Fruit fly (Drosophila melanogaster) whole organism: ENCODE results near the gene CG32221.

ENCODE experiments used
- CG8478 ChIP-seq: fragments of >200 bp; optimal IDR thresholded peaks from 2 replicates; lab custom pipeline; 2018; ENCODE audit warnings: inconsistent platforms
- Dll ChIP-seq: fragments of >200 bp; optimal IDR thresholded peaks from 2 replicates; lab custom pipeline; 2017
- EcR ChIP-seq, 2 experiments: fragments of >200 bp; optimal IDR thresholded peaks; 2 replicates each; lab custom pipeline; 2017; ENCODE audit warnings: missing biosample characterization in 2 of 2, missing genetic modification characterization in 2 of 2, missing genetic modification reagents in 2 of 2
- pan ChIP-seq: fragments of >200 bp; optimal IDR thresholded peaks from 2 replicates; lab custom pipeline; 2017
- psq ChIP-seq: fragments of >200 bp; optimal IDR thresholded peaks from 2 replicates; lab custom pipeline; 2017
- usp ChIP-seq: fragments of >200 bp; optimal IDR thresholded peaks from 2 replicates; lab custom pipeline; 2017; ENCODE audit warnings: missing biosample characterization, missing genetic modification characterization, mixed read lengths

CG32221 gene

DNA sequence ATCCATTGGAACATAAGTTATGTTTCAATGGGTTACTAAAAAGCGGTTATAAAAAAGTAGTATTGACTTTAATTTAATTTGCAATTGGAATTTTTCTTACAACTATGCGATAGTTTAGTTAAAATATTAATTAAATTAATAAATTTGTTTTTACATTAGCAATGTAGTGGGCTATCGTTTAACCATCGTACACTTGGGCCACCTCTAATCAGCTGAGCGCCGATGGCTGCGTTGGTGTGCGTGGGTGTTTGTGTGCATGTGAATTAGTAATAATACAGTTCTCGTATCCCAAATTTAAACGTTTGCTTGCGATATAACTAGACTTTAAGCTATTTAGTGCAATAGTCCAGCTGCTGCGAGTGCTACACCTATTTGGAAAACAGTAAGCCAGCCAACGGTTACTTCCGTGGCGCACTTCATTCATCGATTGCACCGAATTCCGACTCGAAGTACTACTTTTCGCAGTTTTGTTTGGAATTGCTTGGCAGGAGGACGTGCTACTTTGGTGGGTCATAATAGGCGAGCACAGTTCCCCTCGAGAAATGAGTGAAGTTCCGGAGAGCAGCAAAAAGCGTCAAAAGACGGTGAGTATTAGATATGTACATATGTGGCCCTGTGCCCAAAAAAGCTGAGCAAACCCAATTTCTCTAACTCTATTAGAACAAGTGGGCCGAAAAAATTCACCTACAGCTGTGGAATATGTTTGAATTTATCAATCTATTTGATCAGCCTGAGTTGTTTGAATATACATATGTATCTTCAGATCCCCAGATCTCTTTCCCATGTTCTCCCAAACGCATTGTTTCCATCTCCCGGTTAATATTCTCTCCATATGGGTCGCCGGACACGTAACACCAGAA is 10.8 kb downstream of the CG32221 start, which contains the start of gene Papss:
Papss (plus strand) TSS at position 247 of the 860 bp plus-strand sequence.
- TF ChIP-seq psq (lab: Kevin White, UChicago), result no peak
- no peak for TF ChIP-seq usp
- TF ChIP-seq Dll, result no peak

DNA sequence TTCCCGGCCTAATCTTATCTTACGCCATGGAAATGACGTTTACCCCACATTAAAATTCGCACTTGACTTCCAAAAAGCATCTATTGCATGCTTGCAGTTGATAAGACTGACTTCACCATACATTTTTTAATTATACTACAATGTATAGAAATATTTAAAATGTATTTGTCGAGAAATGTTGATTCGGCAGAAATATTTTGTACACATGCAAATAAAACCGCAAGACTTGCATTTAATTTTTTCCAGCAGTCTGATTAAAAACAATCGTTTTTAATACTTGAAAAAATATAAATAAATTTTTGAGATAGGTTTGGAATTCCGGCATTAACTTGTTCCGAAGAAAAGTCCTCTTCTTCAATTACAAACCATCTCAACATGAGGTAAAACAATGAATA is 11.4 kb downstream of the CG32221 start:
- TF ChIP-seq pan, result no peak
- TF ChIP-seq CG8478 (lab: Kevin White, UChicago), result no peak
- TF ChIP-seq Dll, result no peak
- TF ChIP-seq EcR (GFP tag; optimal IDR thresholded peaks at IDR 0.05; lab: Kevin White, UChicago), result no peak
- TF ChIP-seq psq (lab: Kevin White, UChicago), result no peak
- TF ChIP-seq usp, result no peak

DNA sequence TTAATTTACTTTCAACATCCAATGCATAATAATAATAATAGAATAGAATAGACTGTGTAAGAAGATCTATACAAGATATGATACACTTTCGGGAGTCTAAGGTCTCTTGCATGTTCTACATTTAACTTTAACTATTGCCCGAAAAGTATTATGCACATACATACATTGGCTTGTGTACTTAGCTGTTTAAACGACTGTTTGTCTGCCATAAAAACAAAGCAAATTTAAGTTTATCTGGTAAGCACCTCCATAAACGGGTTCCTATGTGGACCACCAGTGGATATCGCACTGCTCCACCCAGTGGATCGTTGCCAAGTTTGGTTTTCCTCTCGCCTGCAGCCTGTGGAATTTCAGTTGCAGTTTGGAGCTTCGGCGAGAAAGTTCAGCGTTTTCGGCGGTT is 12.5 kb downstream of the CG32221 start:
- TF ChIP-seq psq (lab: Kevin White, UChicago), result no peak
- no peak for TF ChIP-seq pan
- no peak for TF ChIP-seq EcR (GFP tag; optimal IDR thresholded peaks at IDR 0.05; lab: Kevin White, UChicago)
- TF ChIP-seq usp, result no peak
- no peak for TF ChIP-seq CG8478 (lab: Kevin White, UChicago)
- TF ChIP-seq Dll, result no peak

DNA sequence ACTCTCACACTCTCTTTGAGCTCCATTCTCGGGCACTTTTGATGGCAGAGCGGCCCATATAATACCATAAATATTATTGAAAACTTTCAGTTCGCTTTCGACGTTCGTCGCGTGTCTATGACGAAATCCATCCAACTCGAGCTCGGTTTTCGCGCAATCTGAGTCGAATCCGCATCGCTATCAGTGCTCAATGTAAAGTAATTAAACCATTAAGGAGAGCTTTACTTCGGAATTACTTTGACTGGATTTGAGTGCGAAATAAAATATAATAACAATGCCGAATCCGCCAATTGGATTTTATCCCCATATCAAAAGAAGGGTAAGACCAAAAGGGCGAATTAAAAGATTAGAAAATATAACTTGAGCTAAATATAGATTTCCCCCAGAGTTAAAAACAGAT is 13.6 kb downstream of the CG32221 start:
- no peak for TF ChIP-seq CG8478 (lab: Kevin White, UChicago)
- no peak for TF ChIP-seq usp
- no peak for TF ChIP-seq psq (lab: Kevin White, UChicago)
- no peak for TF ChIP-seq EcR (GFP tag; optimal IDR thresholded peaks at IDR 0.05; lab: Kevin White, UChicago)
- TF ChIP-seq Dll, result no peak
- no peak for TF ChIP-seq pan

DNA sequence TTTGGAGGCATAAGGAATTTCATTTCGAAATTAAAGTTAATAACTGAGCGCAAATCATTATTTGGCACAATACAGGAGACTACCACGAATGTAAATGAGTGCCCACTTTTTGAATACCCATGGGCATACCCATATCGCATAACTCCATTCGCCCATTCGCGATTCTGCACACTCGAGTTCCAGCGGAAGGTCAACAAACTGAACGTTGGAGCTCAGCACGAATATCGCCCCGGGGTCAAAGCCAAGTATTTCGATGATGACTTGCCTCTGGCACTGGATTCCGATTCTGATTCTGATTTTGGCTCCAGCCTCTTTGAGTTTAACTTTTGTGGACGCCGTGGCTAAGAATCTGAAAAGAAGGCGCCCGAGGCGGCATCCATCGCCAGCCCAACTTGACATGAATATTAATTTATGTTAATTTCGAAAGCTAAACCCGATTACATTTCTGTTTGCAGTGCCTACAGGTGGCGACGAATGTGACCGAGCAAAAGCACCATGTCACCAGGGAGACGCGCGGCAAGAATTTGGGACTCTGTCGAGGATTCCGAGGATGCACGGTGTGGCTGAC is 23.5 kb downstream of the CG32221 start:
- no peak for TF ChIP-seq usp
- TF ChIP-seq pan, result no peak
- TF ChIP-seq Dll, result no peak
- TF ChIP-seq psq (lab: Kevin White, UChicago), result no peak
- TF ChIP-seq CG8478 (lab: Kevin White, UChicago), result no peak
- TF ChIP-seq EcR (GFP tag; optimal IDR thresholded peaks at IDR 0.05; lab: Kevin White, UChicago), result no peak

DNA sequence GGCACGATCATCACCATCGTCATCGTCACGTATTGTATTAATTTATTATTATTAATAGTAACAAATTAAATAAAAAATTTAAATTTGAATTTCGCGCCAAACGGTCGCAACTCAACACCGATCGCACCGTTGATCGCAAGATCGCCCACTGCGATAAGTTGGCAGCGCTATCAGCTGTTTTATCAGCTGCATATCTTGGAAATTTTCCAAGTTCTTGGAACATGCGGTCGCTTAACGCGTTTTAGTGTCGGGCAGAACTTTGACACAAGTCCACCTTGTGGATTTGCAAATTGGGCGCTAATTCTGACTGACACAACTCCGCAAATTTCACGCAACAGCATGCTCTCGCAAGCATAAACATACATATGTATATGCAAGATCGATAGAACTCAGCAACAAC is 26.7 kb downstream of the CG32221 start:
- TF ChIP-seq psq (lab: Kevin White, UChicago) (no peak), Dll (no peak), EcR (GFP tag; optimal IDR thresholded peaks at IDR 0.05; lab: Kevin White, UChicago) (no peak), CG8478 (lab: Kevin White, UChicago) (no peak), pan (no peak), usp (no peak)

DNA sequence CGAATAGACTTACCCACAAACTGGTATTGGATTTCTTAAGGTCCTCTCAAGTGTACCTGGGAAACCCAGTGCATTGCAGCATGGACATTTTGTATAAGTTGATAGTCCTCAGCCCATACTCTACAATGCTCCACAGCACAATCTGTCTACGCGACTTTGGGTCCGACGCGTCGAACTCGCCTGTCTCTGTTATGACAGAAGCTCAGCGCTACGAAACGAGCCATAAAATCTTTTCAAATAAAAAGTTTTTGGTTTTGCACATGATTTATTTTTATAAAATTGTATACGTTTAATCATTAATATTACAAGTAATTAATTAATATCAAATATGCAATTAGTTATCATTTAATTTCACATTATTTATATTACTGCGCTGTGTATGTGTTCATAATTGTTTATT is 32.8 kb downstream of the CG32221 start:
- TF ChIP-seq usp (no peak), psq (lab: Kevin White, UChicago) (no peak), EcR (GFP tag; optimal IDR thresholded peaks at IDR 0.05; lab: Kevin White, UChicago) (no peak), pan (no peak), CG8478 (lab: Kevin White, UChicago) (no peak), Dll (no peak)

DNA sequence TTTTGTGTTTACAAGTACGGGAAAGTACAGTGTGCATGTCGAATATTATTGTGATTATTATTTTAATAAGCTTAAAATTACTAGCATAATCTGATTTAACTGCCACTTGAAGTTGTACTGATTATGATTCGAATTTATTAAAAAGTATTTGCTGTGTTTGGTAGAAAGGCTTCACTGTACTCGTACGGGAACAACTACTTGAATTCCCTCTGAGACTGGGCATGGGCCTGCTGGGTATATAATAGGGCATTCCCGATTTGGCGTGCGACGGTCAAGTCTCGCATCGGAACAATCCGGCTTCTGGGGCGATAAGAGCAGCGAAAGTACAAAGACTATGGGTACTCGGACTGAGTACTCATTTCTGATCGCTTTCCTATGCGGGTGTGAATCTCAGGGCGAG is 35.2 kb downstream of the CG32221 start:
- no peak for TF ChIP-seq Dll
- no peak for TF ChIP-seq usp
- no peak for TF ChIP-seq pan
- no peak for TF ChIP-seq EcR (GFP tag; optimal IDR thresholded peaks at IDR 0.05; lab: Kevin White, UChicago)

DNA sequence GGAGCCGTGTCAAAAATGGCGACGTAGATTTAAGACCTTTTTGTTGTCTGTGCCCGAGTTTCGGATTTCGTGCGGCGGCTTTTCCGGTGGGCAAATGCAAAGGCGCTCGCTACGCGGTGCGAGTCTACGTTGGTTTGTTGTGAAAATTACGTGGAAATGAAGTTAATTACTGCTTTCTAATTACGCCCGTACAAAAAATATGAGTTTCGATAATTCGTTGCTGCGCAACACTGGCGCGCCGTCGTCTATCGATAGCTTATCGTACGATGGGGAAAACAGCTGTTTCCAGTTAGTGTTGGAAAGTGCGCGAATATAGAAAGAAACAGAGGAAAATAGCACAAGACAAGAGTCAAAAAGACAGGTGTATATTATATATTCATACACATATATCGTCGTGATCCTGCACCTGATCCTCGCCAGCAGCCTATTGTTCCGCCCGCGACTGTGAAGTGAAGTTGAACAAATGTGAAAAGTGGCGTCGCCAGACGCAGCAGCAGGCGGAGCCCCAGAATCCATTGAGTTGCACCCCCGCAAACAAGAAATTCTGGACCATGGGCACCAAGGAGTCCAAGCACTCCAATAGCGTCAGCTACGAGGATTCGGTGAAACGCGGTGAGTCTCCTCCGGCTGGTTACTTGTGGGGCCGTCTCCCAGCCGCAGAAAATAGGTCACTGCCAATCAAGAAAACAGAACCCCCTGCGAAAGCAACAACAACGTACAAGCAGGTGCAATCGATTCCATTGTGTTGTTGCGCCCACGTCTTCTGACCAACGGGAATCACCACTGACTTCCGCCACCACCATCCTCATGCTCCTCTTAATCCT is 36.6 kb downstream of the CG32221 start, which contains the start of the genes Rab8 and Usp32:
Rab8 (minus strand) TSS at position 236 of the 824 bp plus-strand sequence.
Usp32 (plus strand) TSS at position 297 of the 824 bp plus-strand sequence.
- TF ChIP-seq EcR (GFP tag; optimal IDR thresholded peaks at IDR 0.05; lab: Kevin White, UChicago) (no peak), Dll (no peak), pan (no peak), psq (lab: Kevin White, UChicago) (no peak), usp (no peak), CG8478 (lab: Kevin White, UChicago) (no peak)

DNA sequence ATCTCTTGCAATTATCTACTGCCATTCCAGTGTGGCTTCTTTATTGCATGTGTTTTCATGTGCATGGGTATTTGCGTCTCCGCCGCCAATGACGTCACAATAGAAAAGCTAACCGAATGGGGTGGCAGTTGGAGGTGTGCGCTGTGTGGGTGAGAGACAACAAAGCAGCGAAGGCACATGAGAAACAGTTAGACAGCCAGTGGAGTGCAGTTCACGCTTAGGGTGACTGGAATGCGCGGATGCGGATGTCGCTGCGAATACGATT is 37.1 kb downstream of the CG32221 start:
- TF ChIP-seq EcR (GFP tag; optimal IDR thresholded peaks at IDR 0.05; lab: Kevin White, UChicago) (no peak), pan (no peak), Dll (no peak), psq (lab: Kevin White, UChicago) (no peak), CG8478 (lab: Kevin White, UChicago) (no peak), usp (no peak)

DNA sequence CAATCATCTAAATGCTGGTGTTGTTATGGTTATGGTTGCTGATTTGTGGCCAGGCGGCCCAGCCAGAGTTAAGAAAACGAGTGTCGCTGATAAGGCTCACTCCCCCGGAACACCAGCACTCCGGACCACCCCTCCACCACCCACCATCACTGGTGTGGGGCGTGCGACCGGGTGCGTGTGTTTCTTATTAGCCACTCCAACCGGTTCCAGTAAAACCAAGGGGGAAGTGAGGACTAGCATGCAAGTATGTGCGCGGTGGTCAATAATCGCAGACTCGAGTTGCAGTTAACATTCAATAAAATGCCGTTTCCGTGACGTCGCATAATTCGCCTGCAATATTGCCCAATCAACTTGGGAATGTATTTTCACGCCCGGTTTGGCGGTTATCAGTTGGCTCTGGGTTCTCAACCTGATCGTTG is 38.0 kb downstream of the CG32221 start:
- TF ChIP-seq EcR (GFP tag; optimal IDR thresholded peaks at IDR 0.05; lab: Kevin White, UChicago) (no peak), psq (lab: Kevin White, UChicago) (no peak), pan (no peak), Dll (no peak), CG8478 (lab: Kevin White, UChicago) (no peak), usp (no peak)

DNA sequence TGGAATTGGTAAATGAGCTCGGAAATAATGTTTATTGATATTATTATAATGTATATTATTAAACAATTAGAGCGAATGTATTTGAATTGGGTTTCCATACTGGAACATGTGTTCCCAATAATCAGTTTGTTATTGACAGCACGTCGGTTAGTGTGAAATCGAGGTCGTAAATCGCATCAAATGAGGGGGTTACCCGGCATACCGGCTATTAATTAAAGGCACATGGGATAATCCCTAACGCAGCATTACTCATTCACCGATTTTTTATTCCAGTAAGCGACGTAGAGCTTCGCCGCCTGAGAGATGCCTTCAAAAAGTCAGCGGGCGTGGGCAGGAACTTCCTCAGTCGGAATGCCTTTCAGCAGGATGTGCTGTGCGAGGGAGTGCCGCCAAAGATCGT is 39.0 kb downstream of the CG32221 start:
- TF ChIP-seq EcR (GFP tag; optimal IDR thresholded peaks at IDR 0.05; lab: Kevin White, UChicago) (no peak), psq (lab: Kevin White, UChicago) (no peak), usp (no peak), Dll (no peak), pan (no peak), CG8478 (lab: Kevin White, UChicago) (no peak)
